Fruit fly (Drosophila melanogaster): ENCODE measurements around the gene Pyroxd1.

Gene Pyroxd1

DNA sequence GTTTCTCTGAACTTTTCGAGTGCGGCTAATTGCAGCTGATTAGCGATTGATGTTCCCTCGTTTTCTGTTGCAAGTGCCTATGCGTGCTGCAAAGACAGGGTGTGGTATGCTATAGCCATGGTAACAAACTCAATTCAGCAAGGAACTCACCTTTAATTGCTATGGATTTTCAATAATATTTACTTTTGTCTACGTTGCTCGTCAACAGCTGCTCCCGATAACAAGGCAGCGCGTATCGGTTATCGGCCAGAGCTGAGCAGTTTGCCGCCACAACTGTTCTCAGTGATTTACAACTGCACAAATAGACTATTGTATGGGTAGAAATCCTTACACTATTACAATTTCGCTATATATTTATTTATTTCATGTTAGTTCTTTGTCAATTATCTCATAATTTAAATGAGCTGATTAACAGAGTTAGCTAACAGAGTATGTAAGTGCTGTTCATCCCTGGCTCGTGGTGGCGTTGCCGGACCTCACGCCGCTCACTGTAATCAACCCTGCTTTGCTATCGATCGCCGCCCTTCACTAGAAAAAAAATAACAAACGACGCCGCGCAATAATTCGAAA, 15.9 kb upstream of the Pyroxd1 start, which contains the start of the genes pr and neb (continued):
- TF ChIP-seq CG1233 (GFP tag; optimal IDR thresholded peaks at IDR 0.05) = no peak
- TF ChIP-seq HLH4C (GFP tag; IDR thresholded peaks at IDR 0.05; ENCODE audit: partially characterized antibody) = peak; percentile 64
- TF ChIP-seq cato (GFP tag; optimal IDR thresholded peaks at IDR 0.05; ENCODE audit: borderline replicate concordance) = no peak
- peak; percentile 43 for TF ChIP-seq CG17912 (GFP tag; optimal IDR thresholded peaks at IDR 0.05)
- TF ChIP-seq CG42726 (GFP tag; IDR thresholded peaks at IDR 0.05; ENCODE audit: partially characterized antibody) = no peak
- TF ChIP-seq CG4424 (GFP tag; optimal IDR thresholded peaks at IDR 0.05) = no peak
- peak; percentile 48 for TF ChIP-seq CG10959 (GFP tag; IDR thresholded peaks at IDR 0.05)
- peak; percentile 74 for TF ChIP-seq slbo (GFP tag; IDR thresholded peaks at IDR 0.05)
- peak; percentile 60 for TF ChIP-seq CG15269 (tag; optimal IDR thresholded peaks at IDR 0.05)
- no peak for TF ChIP-seq CG6765 (GFP tag; optimal IDR thresholded peaks at IDR 0.05)
- no peak for TF ChIP-seq CG4404 (GFP tag; IDR thresholded peaks at IDR 0.05)
- 0 out of 2 replicates have a peak, but pooled peaks have one; percentile 15 for TF ChIP-seq bowl (GFP tag; IDR thresholded peaks at IDR 0.05)
- no peak; the same call in 1 of the 2 replicates for TF ChIP-seq ssp (GFP tag; IDR thresholded peaks at IDR 0.05)
- peak; percentile 87 for TF ChIP-seq Sry-β (GFP tag; optimal IDR thresholded peaks at IDR 0.05)
- TF ChIP-seq fd96Cb (tag; optimal IDR thresholded peaks at IDR 0.05) = no peak
- TF ChIP-seq bsh (GFP tag; optimal IDR thresholded peaks at IDR 0.05) = peak in 1 of 2 experiments; percentile 49
- TF ChIP-seq lov (optimal IDR thresholded peaks at IDR 0.05) = no peak
- no peak for TF ChIP-seq lov (GFP tag; IDR thresholded peaks at IDR 0.05)
- no peak for TF ChIP-seq run (tag; optimal IDR thresholded peaks at IDR 0.05)
- no peak for TF ChIP-seq Meics (GFP tag; optimal IDR thresholded peaks at IDR 0.05)
- TF ChIP-seq CG6683 (GFP tag; optimal IDR thresholded peaks at IDR 0.05) = no peak
- 0 out of 4 replicates have a peak, but pooled peaks have one; percentile 35 for TF ChIP-seq chinmo (GFP tag; IDR thresholded peaks at IDR 0.05; ENCODE audit: partially characterized antibody)
- no peak for TF ChIP-seq CG2202 (tag; optimal IDR thresholded peaks at IDR 0.05)
- TF ChIP-seq shn (GFP tag; optimal IDR thresholded peaks at IDR 0.05) = no peak
- peak; percentile 73; the same call in 1 of the 2 replicates for TF ChIP-seq CG17328 (GFP tag; IDR thresholded peaks at IDR 0.05)
- TF ChIP-seq Atf-2 (GFP tag; optimal IDR thresholded peaks at IDR 0.05) = no peak
- TF ChIP-seq oc (tag; optimal IDR thresholded peaks at IDR 0.05) = no peak
- TF ChIP-seq mirr (GFP tag; optimal IDR thresholded peaks at IDR 0.05) = no peak
- peak; percentile 99 for TF ChIP-seq CG2116 (GFP tag; optimal IDR thresholded peaks at IDR 0.05)
- peak; percentile 57 for TF ChIP-seq Chrac-16 (GFP tag; optimal IDR thresholded peaks at IDR 0.05)
- TF ChIP-seq nau (GFP tag; optimal IDR thresholded peaks at IDR 0.05) = no peak
- no peak for TF ChIP-seq CG16779 (GFP tag; IDR thresholded peaks at IDR 0.05)
- no peak for TF ChIP-seq CG10274 (GFP tag; optimal IDR thresholded peaks at IDR 0.05)
- TF ChIP-seq CG13123 (GFP tag; optimal IDR thresholded peaks at IDR 0.05) = peak; percentile 50
- 0 out of 2 replicates have a peak, but pooled peaks have one; percentile 11 for TF ChIP-seq CG7372 (GFP tag; IDR thresholded peaks at IDR 0.05)
- TF ChIP-seq kni (GFP tag; optimal IDR thresholded peaks at IDR 0.05) = no peak
- TF ChIP-seq z (GFP tag; IDR thresholded peaks at IDR 0.05) = no peak
- TF ChIP-seq pum (GFP tag; optimal IDR thresholded peaks at IDR 0.05) = no peak
- TF ChIP-seq Eip74EF (GFP tag; optimal IDR thresholded peaks at IDR 0.05) = peak in 1 of 2 experiments; percentile 37
- TF ChIP-seq Dad (GFP tag; optimal IDR thresholded peaks at IDR 0.05) = peak; percentile 56
- peak; percentile 23 for TF ChIP-seq Camta (GFP tag; optimal IDR thresholded peaks at IDR 0.05)
- no peak for TF ChIP-seq gce (GFP tag; IDR thresholded peaks at IDR 0.05)
- peak; percentile 67 for TF ChIP-seq CG12155 (GFP tag; optimal IDR thresholded peaks at IDR 0.05)
- no peak for TF ChIP-seq Fer1 (GFP tag; optimal IDR thresholded peaks at IDR 0.05)
- no peak for TF ChIP-seq sd (tag; optimal IDR thresholded peaks at IDR 0.05)
- TF ChIP-seq pnt (GFP tag; optimal IDR thresholded peaks at IDR 0.05) = no peak
- TF ChIP-seq sisA (GFP tag; IDR thresholded peaks at IDR 0.05) = peak; percentile 59
- TF ChIP-seq CG18011 (GFP tag; optimal IDR thresholded peaks at IDR 0.05) = peak; percentile 40
- TF ChIP-seq h (optimal IDR thresholded peaks at IDR 0.05) = no peak
- TF ChIP-seq Bgb (GFP tag; IDR thresholded peaks at IDR 0.05; ENCODE audit: partially characterized antibody) = no peak
